Worm (Caenorhabditis elegans) whole organism, L1 larva: Measurements from ENCODE around the gene T07D4.5.

Experiments used
- Y116A8C.19 ChIP-seq: sonication (generic microtip); optimal IDR thresholded peaks from 2 replicates; lab custom pipeline; 2016; ENCODE audit warnings: missing compliant biosample characterization, missing genetic modification characterization, borderline replicate concordance
- ama-1 ChIP-seq: fragments of 150-350 bp; optimal IDR thresholded peaks from 2 replicates; lab custom pipeline; 2014
- blmp-1 ChIP-seq: fragments of 150-350 bp; optimal IDR thresholded peaks from 2 replicates; lab custom pipeline; 2014; ENCODE audit warnings: missing biosample characterization, missing genetic modification characterization
- ceh-82 ChIP-seq, 3 experiments: fragments of 150-350 bp in 1 of 3; sonication (generic microtip) in 2 of 3; optimal IDR thresholded peaks; 2 replicates each; lab custom pipeline; 2014 to 2017; ENCODE audit warnings: missing biosample characterization in 3 of 3, missing genetic modification characterization in 3 of 3
- ceh-90 ChIP-seq: sonication (generic microtip); optimal IDR thresholded peaks from 2 replicates; lab custom pipeline; 2016; ENCODE audit warnings: missing genetic modification characterization, missing compliant biosample characterization
- ces-1 ChIP-seq: fragments of 150-350 bp; optimal IDR thresholded peaks from 2 replicates; lab custom pipeline; 2014; ENCODE audit warnings: missing biosample characterization, missing genetic modification reagents, missing genetic modification characterization
- dpl-1 ChIP-seq, 3 experiments: fragments of 150-350 bp in 2 of 3; sonication (generic microtip) in 1 of 3; optimal IDR thresholded peaks; 2 replicates each; lab custom pipeline; 2014 to 2017; ENCODE audit warnings: missing biosample characterization in 3 of 3, missing genetic modification characterization in 3 of 3, missing genetic modification reagents in 3 of 3
- dsc-1 ChIP-seq: sonication (generic microtip); optimal IDR thresholded peaks from 2 replicates; lab custom pipeline; 2016; ENCODE audit warnings: mild to moderate bottlenecking, missing genetic modification characterization, missing compliant biosample characterization
- elt-2 ChIP-seq: sonication (generic microtip); optimal IDR thresholded peaks from 2 replicates; lab custom pipeline; 2016; ENCODE audit warnings: missing genetic modification characterization, mild to moderate bottlenecking, inconsistent platforms, missing compliant biosample characterization, missing genetic modification reagents
- elt-3 ChIP-seq, 6 experiments: fragments of 150-350 bp in 1 of 6; sonication (generic microtip); optimal IDR thresholded peaks; 2 replicates each; lab custom pipeline; 2017 to 2018; ENCODE audit warnings: missing biosample characterization in 6 of 6, missing genetic modification characterization in 6 of 6, inconsistent platforms in 1 of 6
- ets-5 ChIP-seq: fragments of 200-800 bp; sonication (Bioruptor generic); IDR thresholded peaks from 2 replicates; pipeline ENCODE4 v1.3.6; 2022; ENCODE audit warnings: missing genetic modification characterization, missing compliant biosample characterization
- fkh-8 ChIP-seq: sonication (generic microtip); optimal IDR thresholded peaks from 2 replicates; lab custom pipeline; 2016; ENCODE audit warnings: mild to moderate bottlenecking, missing genetic modification characterization, missing compliant biosample characterization
- fos-1 ChIP-seq: fragments of 150-350 bp; optimal IDR thresholded peaks from 2 replicates; lab custom pipeline; 2014; ENCODE audit warnings: missing biosample characterization, missing genetic modification characterization
- hlh-17 ChIP-seq: fragments of 200-800 bp; sonication (Bioruptor generic); optimal IDR thresholded peaks from 2 replicates; lab custom pipeline; 2018; ENCODE audit warnings: missing genetic modification characterization, mild to moderate bottlenecking, missing compliant biosample characterization, moderate library complexity, borderline replicate concordance
- irx-1 ChIP-seq: sonication (generic microtip); optimal IDR thresholded peaks from 2 replicates; lab custom pipeline; 2016; ENCODE audit warnings: missing genetic modification characterization, missing compliant biosample characterization
- isw-1 ChIP-seq: fragments of 200-800 bp; sonication (Bioruptor generic); IDR thresholded peaks from 2 replicates; pipeline ENCODE4 v1.3.6; 2022; ENCODE audit warnings: missing genetic modification characterization, missing compliant biosample characterization
- jun-1 ChIP-seq: fragments of 150-350 bp; optimal IDR thresholded peaks from 2 replicates; lab custom pipeline; 2014; ENCODE audit warnings: missing biosample characterization, missing genetic modification reagents, missing genetic modification characterization
- lin-13 ChIP-seq: fragments of 150-350 bp; optimal IDR thresholded peaks from 2 replicates; lab custom pipeline; 2014; ENCODE audit warnings: missing biosample characterization, missing genetic modification reagents, missing genetic modification characterization
- lin-14 ChIP-seq: fragments of 200-800 bp; sonication (Bioruptor generic); optimal IDR thresholded peaks from 2 replicates; lab custom pipeline; 2018; ENCODE audit warnings: mild to moderate bottlenecking, missing genetic modification characterization, moderate library complexity, missing compliant biosample characterization
- lin-15B ChIP-seq: fragments of 150-350 bp; sonication (generic microtip); optimal IDR thresholded peaks from 3 replicates; lab custom pipeline; 2014; ENCODE audit warnings: missing biosample characterization, missing genetic modification characterization
- lin-39 ChIP-seq: fragments of 150-350 bp; optimal IDR thresholded peaks from 2 replicates; lab custom pipeline; 2014; ENCODE audit warnings: missing biosample characterization, missing genetic modification reagents, missing genetic modification characterization
- mdl-1 ChIP-seq, 2 experiments: fragments of 150-350 bp; optimal IDR thresholded peaks; 2 replicates each; lab custom pipeline; 2014 to 2017; ENCODE audit warnings: missing biosample characterization in 2 of 2, missing genetic modification characterization in 2 of 2, inconsistent platforms in 1 of 2
- mep-1 ChIP-seq: fragments of 150-350 bp; optimal IDR thresholded peaks from 2 replicates; lab custom pipeline; 2014; ENCODE audit warnings: missing biosample characterization, missing genetic modification characterization
- nhr-11 ChIP-seq: fragments of 150-350 bp; optimal IDR thresholded peaks from 2 replicates; lab custom pipeline; 2014; ENCODE audit warnings: missing biosample characterization, missing genetic modification characterization
- nhr-19 ChIP-seq: fragments of 200-800 bp; sonication (Bioruptor generic); conservative IDR thresholded peaks from 2 replicates; pipeline ENCODE4 v1.3.6; 2022; ENCODE audit warnings: missing genetic modification characterization, missing compliant biosample characterization
- nhr-28 ChIP-seq: fragments of 150-350 bp; optimal IDR thresholded peaks from 2 replicates; lab custom pipeline; 2014; ENCODE audit warnings: missing biosample characterization, missing genetic modification characterization
- nhr-71 ChIP-seq: sonication (generic microtip); optimal IDR thresholded peaks from 2 replicates; lab custom pipeline; 2016; ENCODE audit warnings: mild to moderate bottlenecking, missing genetic modification characterization, moderate library complexity, missing compliant biosample characterization
- nhr-77 ChIP-seq: fragments of 150-350 bp; optimal IDR thresholded peaks from 2 replicates; lab custom pipeline; 2014; ENCODE audit warnings: missing biosample characterization, missing genetic modification characterization
- nhr-85 ChIP-seq: sonication (generic microtip); peaks from one replicate; lab custom pipeline; 2016; ENCODE audit warnings: missing genetic modification characterization, inconsistent platforms, missing compliant biosample characterization
- nhr-90 ChIP-seq: sonication (generic microtip); optimal IDR thresholded peaks from 2 replicates; lab custom pipeline; 2016; ENCODE audit warnings: mild to moderate bottlenecking, missing genetic modification characterization, missing compliant biosample characterization; ENCODE audit not compliant: poor library complexity
- pag-3 ChIP-seq: sonication (generic microtip); optimal IDR thresholded peaks from 2 replicates; lab custom pipeline; 2017; ENCODE audit warnings: missing genetic modification characterization, mild to moderate bottlenecking, missing compliant biosample characterization, antibody characterized with exemption, borderline replicate concordance; ENCODE audit not compliant: insufficient read depth
- pqm-1 ChIP-seq: sonication (generic microtip); optimal IDR thresholded peaks from 3 replicates; lab custom pipeline; 2017; ENCODE audit warnings: missing biosample characterization, missing genetic modification characterization
- sox-4 ChIP-seq: sonication (generic microtip); optimal IDR thresholded peaks from 2 replicates; lab custom pipeline; 2016; ENCODE audit warnings: missing genetic modification characterization, missing compliant biosample characterization
- sup-37 ChIP-seq: fragments of 200-800 bp; sonication (Bioruptor generic); optimal IDR thresholded peaks from 2 replicates; lab custom pipeline; 2018; ENCODE audit warnings: mild to moderate bottlenecking, missing genetic modification characterization, missing compliant biosample characterization
- swsn-7 ChIP-seq: sonication (generic microtip); optimal IDR thresholded peaks from 2 replicates; lab custom pipeline; 2016; ENCODE audit warnings: missing genetic modification characterization, missing compliant biosample characterization
- tbx-2 ChIP-seq: sonication (generic microtip); optimal IDR thresholded peaks from 2 replicates; lab custom pipeline; 2016; ENCODE audit warnings: missing genetic modification characterization, missing compliant biosample characterization
- unc-62 ChIP-seq: fragments of 150-350 bp; optimal IDR thresholded peaks from 2 replicates; lab custom pipeline; 2014; ENCODE audit warnings: missing biosample characterization, missing genetic modification reagents, missing genetic modification characterization
- xbp-1 ChIP-seq: sonication (generic microtip); optimal IDR thresholded peaks from 2 replicates; lab custom pipeline; 2016; ENCODE audit warnings: missing genetic modification characterization, missing compliant biosample characterization
- zag-1 ChIP-seq: fragments of 150-350 bp; optimal IDR thresholded peaks from 2 replicates; lab custom pipeline; 2014; ENCODE audit warnings: missing biosample characterization, missing genetic modification characterization
- ztf-11 ChIP-seq, 2 experiments: sonication (generic microtip); optimal IDR thresholded peaks; 2 replicates each; lab custom pipeline; 2016 to 2017; ENCODE audit warnings: missing genetic modification characterization in 2 of 2, missing biosample characterization in 1 of 2, missing compliant biosample characterization in 1 of 2

The T07D4.5 gene

DNA sequence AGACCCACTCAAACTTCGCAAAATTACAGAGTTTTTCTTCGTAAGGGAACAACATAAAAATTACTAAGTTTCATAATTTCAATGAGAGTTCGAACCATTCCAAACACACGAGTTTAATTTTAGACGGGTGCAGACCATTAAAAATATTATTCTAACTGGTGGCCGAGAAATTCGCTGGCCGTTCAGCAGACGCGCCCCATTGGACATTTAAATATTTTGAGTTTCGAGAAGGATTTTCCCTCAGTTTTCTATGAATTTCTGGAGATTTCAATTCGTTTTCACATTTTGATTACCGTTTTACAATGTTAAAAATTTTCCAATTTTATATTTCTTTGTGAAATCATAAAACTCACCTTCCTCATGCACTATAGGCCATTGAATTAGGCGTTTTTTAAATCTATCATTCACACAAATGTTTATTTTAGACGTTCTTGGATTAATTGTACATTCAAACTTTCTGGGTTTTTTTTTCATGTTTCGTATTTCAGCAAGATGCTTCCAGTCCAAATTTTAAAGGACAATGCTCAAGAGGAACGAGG, 43.2 kb upstream of the T07D4.5 start, which contains the start of gene cct-2 (continued):
- TF ChIP-seq lin-15B = peak; percentile 50
- TF ChIP-seq hlh-17 (GFP tag; lab: Kevin White, UChicago) = no peak
- TF ChIP-seq pag-3 = no peak
- no peak for TF ChIP-seq ces-1
- peak; percentile 59 for TF ChIP-seq nhr-71 (tag; lab: Kevin White, UChicago)
- TF ChIP-seq zag-1 (tag; lab: Kevin White, UChicago) = no peak
- TF ChIP-seq lin-13 (GFP tag; lab: Kevin White, UChicago) = no peak
- TF ChIP-seq elt-3 (tag; optimal IDR thresholded peaks at IDR 0.05; lab: Kevin White, UChicago) = peak in 1 of 6 experiments; percentile 35
- TF ChIP-seq sox-4 (tag; lab: Kevin White, UChicago) = no peak
- TF ChIP-seq swsn-7 (tag; lab: Kevin White, UChicago) = peak; percentile 31
- TF ChIP-seq dpl-1 (GFP tag; optimal IDR thresholded peaks at IDR 0.05; lab: Kevin White, UChicago) = peak; percentile 22 to 64 (median 37)
- TF ChIP-seq nhr-90 (tag; lab: Kevin White, UChicago) = peak; percentile 28
- no peak for TF ChIP-seq unc-62 (GFP tag; lab: Kevin White, UChicago)
- no peak for TF ChIP-seq fos-1
- TF ChIP-seq jun-1 (tag; lab: Kevin White, UChicago) = no peak
- TF ChIP-seq nhr-77 (tag; lab: Kevin White, UChicago) = no peak
- peak in 1 of 3 experiments; percentile 23 for TF ChIP-seq ceh-82 (tag; optimal IDR thresholded peaks at IDR 0.05; lab: Kevin White, UChicago)
- peak; percentile 63 for TF ChIP-seq blmp-1
- no peak for TF ChIP-seq sup-37 (GFP tag; lab: Kevin White, UChicago)
- no peak for TF ChIP-seq ama-1 (lab: Kevin White, UChicago)
- peak; percentile 39 for TF ChIP-seq tbx-2 (tag; lab: Kevin White, UChicago)
- no peak for TF ChIP-seq Y116A8C.19 (tag; lab: Kevin White, UChicago)
- peak; percentile 67 for TF ChIP-seq mep-1 (tag; lab: Kevin White, UChicago)
- TF ChIP-seq ceh-90 (tag; lab: Kevin White, UChicago) = peak; percentile 65
- TF ChIP-seq nhr-11 = no peak
- no peak for TF ChIP-seq nhr-28 (tag; lab: Kevin White, UChicago)
- peak in 1 of 2 experiments; percentile 3 for TF ChIP-seq mdl-1 (tag; optimal IDR thresholded peaks at IDR 0.05; lab: Kevin White, UChicago)
- TF ChIP-seq nhr-85 (tag; lab: Kevin White, UChicago) = peak; percentile 66
- no peak for TF ChIP-seq pqm-1
- TF ChIP-seq fkh-8 (tag; lab: Kevin White, UChicago) = no peak
- peak; percentile 50 for TF ChIP-seq xbp-1
- TF ChIP-seq, all 84 proteins: peak for 27

- TF ChIP-seq isw-1 (GFP tag; lab: Robert Waterston, UW) = no peak
- TF ChIP-seq elt-3 (tag; optimal IDR thresholded peaks at IDR 0.05; lab: Kevin White, UChicago) = peak in 1 of 6 experiments; percentile 5
Observed at ce11 chrII:8926451-8926850, 42.3 kb upstream of the T07D4.5 start, which contains the start of gene B0457.2. TSS of gene B0457.2 (minus strand) at chrII:8926551.

DNA sequence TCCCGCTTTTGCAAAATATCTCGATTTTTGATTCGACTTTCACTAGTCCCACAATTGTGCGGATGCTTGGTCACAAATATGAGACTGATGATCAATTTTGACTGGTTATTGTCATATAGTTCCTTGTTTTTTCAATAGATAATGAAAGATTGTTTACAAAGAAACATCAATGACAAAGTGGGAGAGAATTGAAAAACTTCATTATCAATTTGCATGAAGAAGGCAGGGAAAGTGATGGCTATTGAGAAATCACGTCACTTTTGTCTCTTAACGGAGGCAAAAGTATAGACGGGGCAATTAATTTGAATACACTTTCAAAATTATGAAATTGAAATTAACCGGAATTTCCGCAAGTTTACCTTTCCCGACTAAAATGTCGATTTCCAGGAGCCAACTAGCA, 39.1 kb upstream of the T07D4.5 start:
- TF ChIP-seq irx-1 (tag; lab: Kevin White, UChicago) = no peak
- no peak for TF ChIP-seq unc-62 (GFP tag; lab: Kevin White, UChicago)
- no peak for TF ChIP-seq ets-5 (GFP tag; lab: Robert Waterston, UW)
- no peak for TF ChIP-seq nhr-85 (tag; lab: Kevin White, UChicago)
- TF ChIP-seq elt-3 (tag; optimal IDR thresholded peaks at IDR 0.05; lab: Kevin White, UChicago) = no peak
- TF ChIP-seq ztf-11 (tag; optimal IDR thresholded peaks at IDR 0.05; lab: Kevin White, UChicago) = no peak
- TF ChIP-seq dsc-1 (tag; lab: Kevin White, UChicago) = no peak
- TF ChIP-seq lin-39 (tag; lab: Kevin White, UChicago) = no peak

ce11 chrII:8922140-8922539, 38.0 kb upstream of the T07D4.5 start, which contains the start of gene B0457.6:
TSS of gene B0457.6 (plus strand) at chrII:8922423.
- TF ChIP-seq lin-14 (GFP tag; lab: Kevin White, UChicago) = peak; percentile 6
- peak; percentile 35 for TF ChIP-seq elt-2 (tag; lab: Kevin White, UChicago)
- TF ChIP-seq nhr-19 (GFP tag; lab: Robert Waterston, UW) = no peak
